Worm (Caenorhabditis elegans) whole organism, young adult: ENCODE data around the gene pal-1.

ENCODE experiments used
- C17E4.6 ChIP-seq: fragments of 200-800 bp; sonication (Bioruptor generic); IDR thresholded peaks from 2 replicates; pipeline ENCODE4 v1.3.6; 2022; ENCODE audit warnings: missing genetic modification reagents, missing genetic modification characterization, missing compliant biosample characterization
- D2030.7 ChIP-seq: fragments of 200-800 bp; sonication (Bioruptor generic); IDR thresholded peaks from 2 replicates; pipeline ENCODE4 v1.3.6; 2022; ENCODE audit warnings: missing genetic modification reagents, missing genetic modification characterization, missing compliant biosample characterization
- K12H6.12 ChIP-seq: fragments of 200-800 bp; sonication (Bioruptor generic); optimal IDR thresholded peaks from 2 replicates; lab custom pipeline; 2018; ENCODE audit warnings: mild to moderate bottlenecking, missing genetic modification characterization, missing compliant biosample characterization
- bed-1 ChIP-seq: fragments of 200-800 bp; sonication (Bioruptor generic); IDR thresholded peaks from 2 replicates; pipeline ENCODE4 v1.3.6; 2022; ENCODE audit warnings: missing genetic modification reagents, missing genetic modification characterization, missing compliant biosample characterization
- bed-2 ChIP-seq: fragments of 200-800 bp; sonication (Bioruptor generic); IDR thresholded peaks from 2 replicates; pipeline ENCODE4 v1.3.6; 2022; ENCODE audit warnings: missing genetic modification reagents, missing genetic modification characterization, missing compliant biosample characterization
- ceh-79 ChIP-seq: sonication (generic microtip); optimal IDR thresholded peaks from 2 replicates; lab custom pipeline; 2017; ENCODE audit warnings: mild to moderate bottlenecking, missing genetic modification characterization, missing compliant biosample characterization
- hlh-26 ChIP-seq: fragments of 200-800 bp; sonication (Bioruptor generic); conservative IDR thresholded peaks from 2 replicates; pipeline ENCODE4 v1.3.6; 2022; ENCODE audit warnings: missing genetic modification reagents, missing genetic modification characterization, missing compliant biosample characterization
- mes-4 ChIP-seq: sonication (generic microtip); optimal IDR thresholded peaks from 2 replicates; lab custom pipeline; 2016; ENCODE audit warnings: missing genotype, missing genetic modification characterization, missing compliant biosample characterization
- nfya-1 ChIP-seq: sonication (generic microtip); optimal IDR thresholded peaks from 2 replicates; lab custom pipeline; 2017; ENCODE audit warnings: antibody characterized with exemption, missing compliant biosample characterization, missing genetic modification characterization, borderline replicate concordance; ENCODE audit not compliant: insufficient read depth
- nfya-2 ChIP-seq: fragments of 200-800 bp; sonication (Bioruptor generic); IDR thresholded peaks from 2 replicates; pipeline ENCODE4 v1.3.6; 2022; ENCODE audit warnings: missing genetic modification reagents, missing genetic modification characterization, missing compliant biosample characterization
- pbrm-1 ChIP-seq: fragments of 200-800 bp; sonication (Bioruptor generic); IDR thresholded peaks from 2 replicates; pipeline ENCODE4 v1.3.6; 2022; ENCODE audit warnings: missing genetic modification reagents, missing genetic modification characterization, missing compliant biosample characterization
- rcor-1 ChIP-seq: fragments of 200-800 bp; sonication (Bioruptor generic); IDR thresholded peaks from 2 replicates; pipeline ENCODE4 v1.3.6; 2022; ENCODE audit warnings: missing genetic modification reagents, missing genetic modification characterization, missing compliant biosample characterization
- rpc-1 ChIP-seq, 2 experiments: fragments of 150-350 bp in 1 of 2; sonication (generic microtip) in 1 of 2; optimal IDR thresholded peaks; 2 replicates each; lab custom pipeline; 2014 to 2018; ENCODE audit warnings: missing biosample characterization in 1 of 2, missing genetic modification characterization in 1 of 2, missing genetic modification reagents in 1 of 2, missing genotype in 1 of 2
- somi-1 ChIP-seq: fragments of 200-800 bp; sonication (Bioruptor generic); optimal IDR thresholded peaks from 2 replicates; lab custom pipeline; 2018; ENCODE audit warnings: mild to moderate bottlenecking, missing genetic modification characterization, missing compliant biosample characterization
- unc-62 ChIP-seq: fragments of 150-350 bp; optimal IDR thresholded peaks from 2 replicates; lab custom pipeline; 2014; ENCODE audit warnings: missing biosample characterization, missing genetic modification reagents, missing genetic modification characterization
- ztf-28 ChIP-seq: fragments of 200-800 bp; sonication (Bioruptor generic); IDR thresholded peaks from 2 replicates; pipeline ENCODE4 v1.3.6; 2022; ENCODE audit warnings: missing genetic modification reagents, missing genetic modification characterization, missing compliant biosample characterization

Gene pal-1

DNA sequence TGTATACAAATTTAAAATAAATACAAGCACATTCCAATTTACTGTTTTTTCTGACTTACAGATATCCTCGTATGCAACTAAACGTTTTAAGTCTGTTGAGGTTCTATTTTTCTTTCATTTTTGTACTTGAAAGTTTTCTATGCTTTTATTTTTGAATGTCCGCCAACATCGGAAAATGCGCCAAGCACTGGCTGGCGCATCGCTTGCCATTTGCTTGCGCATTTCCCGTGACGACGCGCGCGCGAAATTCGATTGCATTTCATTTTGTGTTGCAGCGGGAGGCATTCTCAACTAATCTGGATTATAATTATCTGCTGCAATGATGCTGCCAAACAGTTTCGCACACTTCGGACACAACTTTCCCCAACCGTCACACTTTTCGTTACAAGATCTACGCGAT lies 52.4 kb downstream of the pal-1 start, which contains the start of gene fbxl-2 (continued):
- TF ChIP-seq hlh-26 (GFP tag; lab: Robert Waterston, UW), result no peak
- TF ChIP-seq C17E4.6 (GFP tag; lab: Robert Waterston, UW), result peak; percentile 90
- TF ChIP-seq unc-62, result no peak
- TF ChIP-seq mes-4 (tag; lab: Kevin White, UChicago), result no peak
- peak; percentile 85 for TF ChIP-seq K12H6.12
- peak; percentile 70 for TF ChIP-seq somi-1
- peak; percentile 92 for TF ChIP-seq rcor-1 (GFP tag; lab: Robert Waterston, UW)
- TF ChIP-seq D2030.7 (GFP tag; lab: Robert Waterston, UW), result peak; percentile 89
- TF ChIP-seq rpc-1 (optimal IDR thresholded peaks at IDR 0.05; lab: Kevin White, UChicago), result no peak
- TF ChIP-seq rpc-1 (tag; optimal IDR thresholded peaks at IDR 0.05; lab: Kevin White, UChicago), result no peak
- TF ChIP-seq nfya-2, result 0 out of 2 replicates have a peak, but pooled peaks have one; percentile 65
- TF ChIP-seq ztf-28, result peak; percentile 87; the same call in 1 of the 2 replicates
- no peak for TF ChIP-seq bed-1 (GFP tag; lab: Robert Waterston, UW)
- no peak for TF ChIP-seq ceh-79 (tag; lab: Kevin White, UChicago)
- TF ChIP-seq bed-2 (GFP tag; lab: Robert Waterston, UW), result peak; percentile 82
- TF ChIP-seq pbrm-1 (GFP tag; lab: Robert Waterston, UW), result peak; percentile 94
- no peak for TF ChIP-seq nfya-1 (tag; lab: Kevin White, UChicago)
